Worm (Caenorhabditis elegans) whole organism, late embryonic: ENCODE results near the gene spin-3.

ENCODE experiments used
- C38D4.7 ChIP-seq: fragments of 200-800 bp; sonication (Bioruptor generic); optimal IDR thresholded peaks from 2 replicates; lab custom pipeline; 2018; ENCODE audit warnings: mild to moderate bottlenecking, missing genetic modification characterization, moderate library complexity, missing compliant biosample characterization
- F13H6.1 ChIP-seq: sonication (generic microtip); optimal IDR thresholded peaks from 2 replicates; lab custom pipeline; 2016; ENCODE audit warnings: missing genetic modification characterization, missing compliant biosample characterization
- K02D7.2 ChIP-seq: sonication (generic microtip); optimal IDR thresholded peaks from 2 replicates; lab custom pipeline; 2017; ENCODE audit warnings: mild to moderate bottlenecking, missing genetic modification characterization, missing compliant biosample characterization
- K09A11.1 ChIP-seq: sonication (generic microtip); optimal IDR thresholded peaks from 2 replicates; lab custom pipeline; 2017; ENCODE audit warnings: antibody characterized with exemption, mild to moderate bottlenecking, missing genetic modification characterization, missing compliant biosample characterization; ENCODE audit not compliant: insufficient read depth
- T23F11.4 ChIP-seq: fragments of 200-800 bp; sonication (Bioruptor generic); optimal IDR thresholded peaks from 2 replicates; lab custom pipeline; 2018; ENCODE audit warnings: mild to moderate bottlenecking, missing genetic modification characterization, missing compliant biosample characterization
- ama-1 ChIP-seq: fragments of 150-350 bp; optimal IDR thresholded peaks from 2 replicates; lab custom pipeline; 2014
- ceh-14 ChIP-seq: sonication (generic microtip); optimal IDR thresholded peaks from 2 replicates; lab custom pipeline; 2016; ENCODE audit warnings: missing genotype, missing genetic modification characterization, missing compliant biosample characterization
- ceh-19 ChIP-seq: fragments of 200-800 bp; sonication (Bioruptor generic); optimal IDR thresholded peaks from 2 replicates; lab custom pipeline; 2018; ENCODE audit warnings: mild to moderate bottlenecking, missing genetic modification characterization, missing compliant biosample characterization
- ceh-24 ChIP-seq: sonication (generic microtip); optimal IDR thresholded peaks from 2 replicates; lab custom pipeline; 2016; ENCODE audit warnings: mild to moderate bottlenecking, missing genetic modification characterization, missing compliant biosample characterization
- ceh-31 ChIP-seq: sonication (generic microtip); optimal IDR thresholded peaks from 2 replicates; lab custom pipeline; 2016; ENCODE audit warnings: missing genetic modification characterization, missing compliant biosample characterization
- ceh-48 ChIP-seq: sonication (generic microtip); optimal IDR thresholded peaks from 2 replicates; lab custom pipeline; 2016; ENCODE audit warnings: missing genetic modification characterization, inconsistent platforms, missing compliant biosample characterization
- ceh-9 ChIP-seq: sonication (generic microtip); optimal IDR thresholded peaks from 2 replicates; lab custom pipeline; 2016; ENCODE audit warnings: mild to moderate bottlenecking, missing genetic modification characterization, inconsistent platforms, missing compliant biosample characterization
- che-1 ChIP-seq: sonication (generic microtip); optimal IDR thresholded peaks from 2 replicates; lab custom pipeline; 2016; ENCODE audit warnings: mild to moderate bottlenecking, missing genetic modification characterization, missing compliant biosample characterization
- dmd-4 ChIP-seq: sonication (generic microtip); optimal IDR thresholded peaks from 2 replicates; lab custom pipeline; 2016; ENCODE audit warnings: borderline replicate concordance, missing genetic modification characterization, missing compliant biosample characterization
- dve-1 ChIP-seq: sonication (generic microtip); optimal IDR thresholded peaks from 2 replicates; lab custom pipeline; 2017; ENCODE audit warnings: antibody characterized with exemption, mild to moderate bottlenecking, missing genetic modification characterization, missing compliant biosample characterization
- elt-2 ChIP-seq: sonication (generic microtip); optimal IDR thresholded peaks from 2 replicates; lab custom pipeline; 2016; ENCODE audit warnings: missing genetic modification reagents, missing genetic modification characterization, missing compliant biosample characterization
- elt-4 ChIP-seq: sonication (generic microtip); optimal IDR thresholded peaks from 2 replicates; lab custom pipeline; 2016; ENCODE audit warnings: missing genetic modification characterization, missing compliant biosample characterization
- eyg-1 ChIP-seq: sonication (generic microtip); optimal IDR thresholded peaks from 2 replicates; lab custom pipeline; 2016; ENCODE audit warnings: missing genotype, missing genetic modification characterization, missing compliant biosample characterization
- fkh-10 ChIP-seq: fragments of 150-350 bp; optimal IDR thresholded peaks from 2 replicates; lab custom pipeline; 2014; ENCODE audit warnings: missing biosample characterization, missing genetic modification reagents, missing genetic modification characterization
- gmeb-2 ChIP-seq: sonication (generic microtip); optimal IDR thresholded peaks from 2 replicates; lab custom pipeline; 2016; ENCODE audit warnings: missing genetic modification characterization, inconsistent platforms, missing compliant biosample characterization
- hlh-15 ChIP-seq: sonication (generic microtip); optimal IDR thresholded peaks from 2 replicates; lab custom pipeline; 2016; ENCODE audit warnings: missing genetic modification characterization, missing compliant biosample characterization
- hlh-6 ChIP-seq: sonication (generic microtip); optimal IDR thresholded peaks from 2 replicates; lab custom pipeline; 2016; ENCODE audit warnings: missing genotype, missing genetic modification characterization, missing compliant biosample characterization
- hlh-8 ChIP-seq: sonication (generic microtip); optimal IDR thresholded peaks from 2 replicates; lab custom pipeline; 2016; ENCODE audit warnings: missing genotype, missing genetic modification characterization, missing compliant biosample characterization
- lim-6 ChIP-seq: sonication (generic microtip); optimal IDR thresholded peaks from 2 replicates; lab custom pipeline; 2016; ENCODE audit warnings: missing genetic modification characterization, missing compliant biosample characterization
- mec-3 ChIP-seq: sonication (generic microtip); optimal IDR thresholded peaks from 2 replicates; lab custom pipeline; 2016; ENCODE audit warnings: borderline replicate concordance, missing genetic modification characterization, missing compliant biosample characterization
- nfya-1 ChIP-seq: sonication (generic microtip); optimal IDR thresholded peaks from 2 replicates; lab custom pipeline; 2017; ENCODE audit warnings: missing genetic modification characterization, mild to moderate bottlenecking, missing compliant biosample characterization, antibody characterized with exemption, moderate library complexity
- nhr-11 ChIP-seq: fragments of 150-350 bp; optimal IDR thresholded peaks from 2 replicates; lab custom pipeline; 2014; ENCODE audit warnings: missing biosample characterization, missing genetic modification characterization
- nhr-232 ChIP-seq: sonication (generic microtip); optimal IDR thresholded peaks from 2 replicates; lab custom pipeline; 2016; ENCODE audit warnings: missing genetic modification characterization, missing compliant biosample characterization
- npax-4 ChIP-seq: sonication (generic microtip); optimal IDR thresholded peaks from 2 replicates; lab custom pipeline; 2016; ENCODE audit warnings: missing genetic modification characterization, missing compliant biosample characterization
- pag-3 ChIP-seq: sonication (generic microtip); optimal IDR thresholded peaks from 2 replicates; lab custom pipeline; 2016; ENCODE audit warnings: missing compliant biosample characterization, missing genetic modification characterization, borderline replicate concordance
- pat-9 ChIP-seq: fragments of 200-800 bp; sonication (Bioruptor generic); optimal IDR thresholded peaks from 2 replicates; lab custom pipeline; 2018; ENCODE audit warnings: mild to moderate bottlenecking, missing genetic modification characterization, moderate library complexity, missing compliant biosample characterization
- pros-1 ChIP-seq: fragments of 150-350 bp; optimal IDR thresholded peaks from 2 replicates; lab custom pipeline; 2014; ENCODE audit warnings: missing biosample characterization, missing genetic modification reagents, missing genetic modification characterization
- ref-2 ChIP-seq: sonication (generic microtip); optimal IDR thresholded peaks from 2 replicates; lab custom pipeline; 2016; ENCODE audit warnings: missing genetic modification characterization, missing compliant biosample characterization
- rnt-1 ChIP-seq: sonication (generic microtip); optimal IDR thresholded peaks from 2 replicates; lab custom pipeline; 2016; ENCODE audit warnings: missing genetic modification characterization, missing compliant biosample characterization
- sdc-2 ChIP-seq: sonication (generic microtip); optimal IDR thresholded peaks from 2 replicates; lab custom pipeline; 2016; ENCODE audit warnings: missing genotype, missing genetic modification characterization, missing compliant biosample characterization
- sox-4 ChIP-seq: sonication (generic microtip); optimal IDR thresholded peaks from 2 replicates; lab custom pipeline; 2017; ENCODE audit warnings: mild to moderate bottlenecking, missing genetic modification characterization, inconsistent platforms, missing compliant biosample characterization
- tbx-2 ChIP-seq: sonication (generic microtip); optimal IDR thresholded peaks from 2 replicates; lab custom pipeline; 2016; ENCODE audit warnings: missing genetic modification characterization, missing compliant biosample characterization
- tbx-7 ChIP-seq: sonication (generic microtip); optimal IDR thresholded peaks from 2 replicates; lab custom pipeline; 2016; ENCODE audit warnings: missing genotype, missing genetic modification characterization, missing compliant biosample characterization
- ttx-3 ChIP-seq: sonication (generic microtip); optimal IDR thresholded peaks from 2 replicates; lab custom pipeline; 2016; ENCODE audit warnings: missing genetic modification reagents, missing genetic modification characterization, missing compliant biosample characterization
- unc-42 ChIP-seq: sonication (generic microtip); optimal IDR thresholded peaks from 2 replicates; lab custom pipeline; 2016; ENCODE audit warnings: missing genotype, missing genetic modification characterization, missing compliant biosample characterization
- zip-5 ChIP-seq: sonication (generic microtip); optimal IDR thresholded peaks from 2 replicates; lab custom pipeline; 2016; ENCODE audit warnings: missing genetic modification characterization, missing compliant biosample characterization
- ztf-16 ChIP-seq: sonication (generic microtip); optimal IDR thresholded peaks from 2 replicates; lab custom pipeline; 2017; ENCODE audit warnings: missing genetic modification characterization, missing compliant biosample characterization

spin-3 gene

DNA sequence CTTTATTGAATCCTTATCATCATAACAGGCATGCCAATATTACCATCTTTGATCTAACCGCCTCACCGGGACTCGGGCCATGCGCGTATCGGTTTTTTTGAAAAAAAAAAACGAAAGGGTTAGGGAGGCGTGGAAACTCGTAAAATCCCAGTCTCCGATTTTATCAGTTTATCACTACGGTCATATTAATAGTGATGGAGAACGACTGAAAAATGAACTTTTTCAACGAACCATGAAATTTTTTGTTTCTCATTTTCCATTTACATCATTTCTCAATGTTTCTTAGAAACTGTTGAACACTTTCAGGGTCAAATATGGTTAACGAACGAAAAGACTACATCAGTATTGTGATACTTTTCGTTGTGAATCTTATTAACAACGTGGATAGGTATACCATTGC lies at the start of gene spin-3:
spin-3 (plus strand) TSS at position 301 of the 400 bp plus-strand sequence.
- TF ChIP-seq mec-3 (tag; lab: Kevin White, UChicago) = no peak
- no peak for TF ChIP-seq hlh-6 (tag; lab: Kevin White, UChicago)
- no peak for TF ChIP-seq ceh-9 (tag; lab: Kevin White, UChicago)
- TF ChIP-seq K09A11.1 (tag; lab: Kevin White, UChicago) = no peak
- TF ChIP-seq che-1 (tag; lab: Kevin White, UChicago) = no peak
- TF ChIP-seq gmeb-2 (tag; lab: Kevin White, UChicago) = no peak
- no peak for TF ChIP-seq ceh-31 (tag; lab: Kevin White, UChicago)
- no peak for TF ChIP-seq K02D7.2 (tag; lab: Kevin White, UChicago)
- no peak for TF ChIP-seq hlh-15 (tag; lab: Kevin White, UChicago)

DNA sequence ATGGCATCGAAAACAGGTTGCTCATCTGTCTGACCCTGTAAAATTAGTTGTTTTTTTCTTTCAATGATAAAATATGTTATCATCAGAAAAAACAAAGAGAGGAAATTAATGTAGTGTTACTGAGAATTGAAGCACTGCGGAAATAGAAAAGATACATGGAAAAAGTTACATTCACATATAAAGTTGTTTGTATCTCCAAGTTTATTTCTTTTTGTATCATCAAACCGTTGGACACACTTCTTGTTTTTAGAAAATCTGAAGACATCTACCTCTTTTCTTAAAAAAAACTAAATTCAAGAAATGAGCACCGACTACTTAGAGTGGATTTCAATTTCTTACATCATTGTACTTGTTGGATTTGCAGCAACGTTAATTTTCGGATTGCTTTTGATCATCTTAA lies 47.7 kb upstream of the spin-3 start, which contains the start of gene str-10:
str-10 (plus strand) TSS at position 301 of the 400 bp plus-strand sequence.
- TF ChIP-seq ceh-24 (tag; lab: Kevin White, UChicago) (no peak), T23F11.4 (no peak), pat-9 (tag; lab: Kevin White, UChicago) (no peak), ztf-16 (tag; lab: Kevin White, UChicago) (no peak), unc-42 (tag; lab: Kevin White, UChicago) (no peak), ref-2 (tag; lab: Kevin White, UChicago) (no peak), ceh-9 (tag; lab: Kevin White, UChicago) (no peak), elt-4 (tag; lab: Kevin White, UChicago) (no peak), pag-3 (tag; lab: Kevin White, UChicago) (no peak), elt-2 (tag; lab: Kevin White, UChicago) (no peak), ceh-14 (tag; lab: Kevin White, UChicago) (no peak)

DNA sequence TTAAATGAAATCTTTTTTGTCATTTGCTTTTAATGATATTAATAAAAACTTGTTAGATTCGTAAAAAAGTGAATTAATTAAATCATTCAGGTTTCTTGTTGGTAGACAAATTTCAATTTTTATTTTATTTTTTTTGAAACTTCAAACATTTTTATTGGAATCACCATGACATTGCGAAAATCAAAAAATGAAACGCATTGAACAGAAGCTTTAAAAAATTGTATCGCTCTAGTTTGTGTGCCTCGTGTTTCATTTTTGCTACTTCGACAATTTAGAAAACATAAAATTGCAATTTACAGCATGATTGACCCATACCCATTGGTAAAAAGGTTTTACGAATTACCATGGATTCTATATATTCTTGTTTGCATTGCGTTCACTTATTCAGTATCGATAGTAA lies 45.8 kb upstream of the spin-3 start, which contains the start of gene R03G8.1:
R03G8.1 (plus strand) TSS at position 301 of the 400 bp plus-strand sequence.
- TF ChIP-seq lim-6 (tag; lab: Kevin White, UChicago) (no peak), K09A11.1 (tag; lab: Kevin White, UChicago) (no peak), F13H6.1 (tag; lab: Kevin White, UChicago) (no peak), nhr-11 (tag; lab: Kevin White, UChicago) (no peak), fkh-10 (no peak), nhr-232 (no peak), dmd-4 (no peak), pros-1 (tag; lab: Kevin White, UChicago) (no peak), hlh-8 (tag; lab: Kevin White, UChicago) (no peak), zip-5 (no peak), C38D4.7 (GFP tag; lab: Kevin White, UChicago) (no peak), ama-1 (lab: Kevin White, UChicago) (no peak), npax-4 (no peak), hlh-6 (tag; lab: Kevin White, UChicago) (no peak), ztf-16 (tag; lab: Kevin White, UChicago) (no peak), ceh-19 (GFP tag; lab: Kevin White, UChicago) (no peak)

DNA sequence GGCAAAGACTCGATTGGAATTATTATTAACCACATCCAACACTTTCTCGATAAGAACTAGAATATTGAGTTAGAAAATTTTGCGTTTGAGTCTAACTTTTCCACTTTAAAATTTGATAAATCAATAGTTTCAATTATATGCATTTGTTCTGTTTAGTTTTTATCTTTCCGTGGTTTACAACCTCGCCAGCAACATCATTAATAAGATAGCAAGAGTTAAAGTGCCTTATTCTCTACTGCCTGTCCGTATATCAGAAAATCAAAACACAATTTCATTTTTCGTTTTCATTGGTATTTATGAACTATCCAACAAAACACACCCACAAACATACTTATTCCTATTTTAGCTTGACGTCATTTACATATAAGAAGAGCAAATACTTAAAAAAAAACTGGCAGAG lies 41.5 kb upstream of the spin-3 start:
- TF ChIP-seq lim-6 (tag; lab: Kevin White, UChicago) = no peak
- no peak for TF ChIP-seq sox-4 (tag; lab: Kevin White, UChicago)
- no peak for TF ChIP-seq ttx-3
- no peak for TF ChIP-seq ama-1 (lab: Kevin White, UChicago)
- no peak for TF ChIP-seq T23F11.4
- TF ChIP-seq tbx-2 (tag; lab: Kevin White, UChicago) = no peak

DNA sequence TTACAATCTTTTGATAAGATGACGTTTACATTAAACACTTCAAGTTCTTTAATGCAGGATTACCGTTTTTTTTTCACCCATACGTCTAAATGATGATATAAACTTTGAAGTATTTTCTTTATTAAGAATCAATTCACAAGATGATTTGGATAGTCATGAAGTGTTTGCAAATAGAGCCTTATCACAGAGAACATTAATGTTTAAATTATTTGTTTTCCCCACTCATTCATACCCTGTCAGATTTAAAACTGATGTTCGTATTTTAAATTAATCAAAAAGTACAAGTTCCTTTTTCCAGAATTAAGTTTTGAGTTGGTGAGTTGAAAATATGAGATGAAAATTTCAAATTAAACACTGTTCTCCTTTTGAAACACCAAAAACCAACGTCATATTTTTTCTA lies 39.4 kb upstream of the spin-3 start, which contains the start of gene R03G8.3:
R03G8.3 (plus strand) TSS at position 301 of the 400 bp plus-strand sequence.
- TF ChIP-seq sox-4 (tag; lab: Kevin White, UChicago) (no peak), eyg-1 (tag; lab: Kevin White, UChicago) (no peak), K09A11.1 (tag; lab: Kevin White, UChicago) (no peak), zip-5 (no peak), sdc-2 (tag; lab: Kevin White, UChicago) (no peak), rnt-1 (no peak), ceh-19 (GFP tag; lab: Kevin White, UChicago) (no peak), tbx-7 (tag; lab: Kevin White, UChicago) (no peak), ceh-48 (tag; lab: Kevin White, UChicago) (no peak), npax-4 (no peak), hlh-6 (tag; lab: Kevin White, UChicago) (no peak), lim-6 (tag; lab: Kevin White, UChicago) (no peak), dve-1 (tag; lab: Kevin White, UChicago) (no peak), nfya-1 (no peak), ceh-9 (tag; lab: Kevin White, UChicago) (no peak)
